Worm (Caenorhabditis elegans): ENCODE data around the gene nhr-222.

The nhr-222 gene

DNA sequence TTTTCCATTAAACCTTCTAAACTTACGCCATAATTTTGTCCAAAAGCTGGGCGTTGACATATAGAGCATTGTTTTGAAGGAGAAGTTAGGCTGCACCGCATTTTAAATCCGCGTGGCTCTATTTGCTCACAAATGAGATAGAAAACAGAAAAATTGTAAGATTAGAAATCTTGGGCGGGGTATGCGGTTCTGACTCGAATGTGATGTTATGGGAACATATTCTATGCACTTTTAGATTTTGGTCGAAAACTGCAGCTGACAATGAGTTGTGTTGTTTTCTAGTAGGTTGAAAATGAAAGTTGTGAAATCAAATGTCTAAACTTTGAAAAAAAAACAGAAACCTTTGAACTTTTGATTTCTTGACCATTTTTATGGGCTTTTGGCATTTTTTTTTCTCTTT is at the start of gene nhr-222:
nhr-222 (minus strand) TSS at position 101 of the 400 bp plus-strand sequence.
- TF ChIP-seq sem-2 (GFP tag; optimal IDR thresholded peaks at IDR 0.05) (no peak), ceh-83 (GFP tag; optimal IDR thresholded peaks at IDR 0.05) (no peak), blmp-1 (tag; optimal IDR thresholded peaks at IDR 0.05) (no peak), lin-13 (tag; optimal IDR thresholded peaks at IDR 0.05) (no peak), sptf-1 (tag; optimal IDR thresholded peaks at IDR 0.05) (no peak), flh-1 (GFP tag; optimal IDR thresholded peaks at IDR 0.05) (no peak), nhr-237 (tag; optimal IDR thresholded peaks at IDR 0.05) (no peak), M03D4.4 (tag; optimal IDR thresholded peaks at IDR 0.05) (no peak)

DNA sequence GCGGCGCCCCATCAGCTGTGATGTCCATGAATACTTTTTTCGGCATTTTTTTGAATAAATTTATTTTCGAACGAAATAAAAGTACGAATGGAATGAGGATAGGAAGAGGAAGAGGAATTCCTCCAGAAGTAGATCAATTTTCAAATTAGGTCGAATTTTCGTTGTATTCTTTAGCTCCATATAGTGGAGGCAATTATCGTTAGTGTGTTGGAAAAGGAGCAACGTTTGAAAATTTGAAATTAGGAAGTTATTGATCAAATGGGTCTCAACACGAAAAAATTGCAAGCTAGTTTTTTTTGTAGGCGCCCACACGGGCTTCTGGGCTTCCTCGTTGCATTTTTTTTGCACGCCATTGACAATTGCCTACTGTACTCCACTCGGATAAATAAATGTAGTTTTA is 48.9 kb upstream of the nhr-222 start, which contains the start of gene T22F3.12:
T22F3.12 (minus strand) TSS at position 101 of the 400 bp plus-strand sequence.
- TF ChIP-seq tbx-8 (GFP tag; optimal IDR thresholded peaks at IDR 0.05) (no peak), sem-2 (GFP tag; optimal IDR thresholded peaks at IDR 0.05) (no peak), drap-1 (GFP tag; optimal IDR thresholded peaks at IDR 0.05) (no peak), lsy-2 (tag; optimal IDR thresholded peaks at IDR 0.05) (no peak), blmp-1 (tag; optimal IDR thresholded peaks at IDR 0.05) (no peak), elt-1 (tag; optimal IDR thresholded peaks at IDR 0.05; ENCODE audit: borderline replicate concordance, insufficient read depth) (no peak), hlh-1 (tag; optimal IDR thresholded peaks at IDR 0.05) (no peak), unc-120 (tag; optimal IDR thresholded peaks at IDR 0.05; ENCODE audit: poor library complexity, severe bottlenecking) (no peak), bed-3 (GFP tag; optimal IDR thresholded peaks at IDR 0.05) (no peak), flh-1 (GFP tag; optimal IDR thresholded peaks at IDR 0.05) (no peak), pha-4 (tag; optimal IDR thresholded peaks at IDR 0.05) (no peak), nhr-12 (tag; optimal IDR thresholded peaks at IDR 0.05) (no peak), mep-1 (tag; optimal IDR thresholded peaks at IDR 0.05) (no peak), cnd-1 (tag; optimal IDR thresholded peaks at IDR 0.05) (no peak), lin-32 (GFP tag; optimal IDR thresholded peaks at IDR 0.05) (no peak), unc-39 (tag; optimal IDR thresholded peaks at IDR 0.05) (no peak), M03D4.4 (tag; optimal IDR thresholded peaks at IDR 0.05) (no peak), elt-3 (tag; optimal IDR thresholded peaks at IDR 0.05) (no peak), nhr-2 (tag; optimal IDR thresholded peaks at IDR 0.05) (no peak), snpc-4 (tag; optimal IDR thresholded peaks at IDR 0.05) (no peak)

ce11 chrV:3588223-3588622 is 45.0 kb upstream of the nhr-222 start:
- TF ChIP-seq lin-32 (GFP tag; optimal IDR thresholded peaks at IDR 0.05) (no peak), unc-62 (GFP tag; optimal IDR thresholded peaks at IDR 0.05) (no peak), nhr-237 (tag; optimal IDR thresholded peaks at IDR 0.05) (no peak), snpc-4 (tag; optimal IDR thresholded peaks at IDR 0.05) (no peak), lsy-2 (tag; optimal IDR thresholded peaks at IDR 0.05) (no peak), hlh-1 (tag; optimal IDR thresholded peaks at IDR 0.05) (no peak), mep-1 (tag; optimal IDR thresholded peaks at IDR 0.05) (no peak), lin-13 (tag; optimal IDR thresholded peaks at IDR 0.05) (no peak), tbx-8 (GFP tag; optimal IDR thresholded peaks at IDR 0.05) (no peak), ztf-11 (tag; optimal IDR thresholded peaks at IDR 0.05) (no peak), unc-120 (tag; optimal IDR thresholded peaks at IDR 0.05; ENCODE audit: poor library complexity, severe bottlenecking) (no peak), mab-5 (tag; optimal IDR thresholded peaks at IDR 0.05) (no peak), ceh-83 (GFP tag; optimal IDR thresholded peaks at IDR 0.05) (no peak), pha-4 (tag; optimal IDR thresholded peaks at IDR 0.05) (no peak), ces-1 (GFP tag; optimal IDR thresholded peaks at IDR 0.05) (no peak)

DNA sequence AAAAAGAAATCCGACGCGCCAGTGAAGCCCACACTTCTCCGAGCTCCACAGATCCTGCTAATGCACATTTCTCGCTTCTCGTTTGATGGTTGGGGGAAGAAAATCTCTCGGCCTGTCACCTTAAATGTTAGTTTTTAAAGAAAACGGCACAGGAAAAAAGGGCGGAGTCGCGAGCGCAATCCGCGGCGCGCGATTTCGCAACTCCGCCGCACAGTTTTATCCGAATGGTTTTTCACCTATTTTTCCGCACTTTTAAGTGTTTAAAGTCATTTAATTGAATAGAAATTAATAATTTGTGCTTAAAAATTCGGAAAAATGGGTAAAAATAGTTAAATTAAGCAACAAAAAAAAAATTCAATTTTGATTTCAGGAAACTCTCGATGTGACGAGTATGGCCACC is 44.4 kb upstream of the nhr-222 start:
- TF ChIP-seq lin-32 (GFP tag; optimal IDR thresholded peaks at IDR 0.05) (no peak), nhr-76 (tag; optimal IDR thresholded peaks at IDR 0.05) (no peak), snpc-4 (tag; optimal IDR thresholded peaks at IDR 0.05) (no peak), unc-39 (tag; optimal IDR thresholded peaks at IDR 0.05) (no peak), ham-2 (GFP tag; optimal IDR thresholded peaks at IDR 0.05) (no peak), bed-3 (GFP tag; optimal IDR thresholded peaks at IDR 0.05) (peak; percentile 40), sem-2 (GFP tag; optimal IDR thresholded peaks at IDR 0.05) (peak; percentile 28), ceh-39 (tag; optimal IDR thresholded peaks at IDR 0.05) (no peak), mls-2 (tag; optimal IDR thresholded peaks at IDR 0.05) (peak; percentile 74), lsy-2 (tag; optimal IDR thresholded peaks at IDR 0.05) (no peak), flh-1 (GFP tag; optimal IDR thresholded peaks at IDR 0.05) (peak; percentile 33), mep-1 (tag; optimal IDR thresholded peaks at IDR 0.05) (no peak), elt-1 (tag; optimal IDR thresholded peaks at IDR 0.05; ENCODE audit: borderline replicate concordance, insufficient read depth) (no peak), ceh-83 (GFP tag; optimal IDR thresholded peaks at IDR 0.05) (peak; percentile 69), sptf-1 (tag; optimal IDR thresholded peaks at IDR 0.05) (peak; percentile 86), hlh-1 (tag; optimal IDR thresholded peaks at IDR 0.05) (peak; percentile 27), unc-62 (GFP tag; optimal IDR thresholded peaks at IDR 0.05) (no peak), ceh-43 (GFP tag; optimal IDR thresholded peaks at IDR 0.05) (peak; percentile 82), cnd-1 (tag; optimal IDR thresholded peaks at IDR 0.05) (peak; percentile 31), ztf-11 (tag; optimal IDR thresholded peaks at IDR 0.05) (no peak), lin-13 (tag; optimal IDR thresholded peaks at IDR 0.05) (no peak), M03D4.4 (tag; optimal IDR thresholded peaks at IDR 0.05) (peak; percentile 80), blmp-1 (tag; optimal IDR thresholded peaks at IDR 0.05) (no peak), ces-1 (GFP tag; optimal IDR thresholded peaks at IDR 0.05) (no peak), elt-3 (tag; optimal IDR thresholded peaks at IDR 0.05) (no peak), zip-8 (tag; optimal IDR thresholded peaks at IDR 0.05) (no peak), nhr-12 (tag; optimal IDR thresholded peaks at IDR 0.05) (no peak), drap-1 (GFP tag; optimal IDR thresholded peaks at IDR 0.05) (peak; percentile 42), unc-120 (tag; optimal IDR thresholded peaks at IDR 0.05; ENCODE audit: poor library complexity, severe bottlenecking) (peak; percentile 28), tbx-8 (GFP tag; optimal IDR thresholded peaks at IDR 0.05) (peak; percentile 1)
